Fruit fly (Drosophila melanogaster) whole organism, embryonic: ENCODE data around the gene peng.
A peak's percentile ranks its signal among the peaks of the same experiment; 100 is the strongest.

Source experiments
- CG10274 ChIP-seq: fragments of 200-800 bp; sonication (Bioruptor generic); optimal IDR thresholded peaks from 3 replicates; lab custom pipeline; 2017; ENCODE audit warnings: missing biosample characterization, mild to moderate bottlenecking, missing genetic modification characterization
- CG10959 ChIP-seq: fragments of 200-800 bp; sonication (Bioruptor generic); IDR thresholded peaks from 2 replicates; pipeline ENCODE4 v1.3.6; 2022; ENCODE audit warnings: missing biosample characterization, missing genetic modification characterization
- CG11456 ChIP-seq: fragments of 200-800 bp; sonication (Bioruptor generic); IDR thresholded peaks from 3 replicates; pipeline ENCODE4 v1.3.6; 2022; ENCODE audit warnings: missing biosample characterization, missing genetic modification characterization
- CG12659 ChIP-seq: fragments of 200-800 bp; sonication (Bioruptor generic); optimal IDR thresholded peaks from 3 replicates; lab custom pipeline; 2017; ENCODE audit warnings: mild to moderate bottlenecking, missing biosample characterization, missing genetic modification reagents, missing genetic modification characterization
- CG14014 ChIP-seq: fragments of 200-800 bp; sonication (Bioruptor generic); IDR thresholded peaks from 2 replicates; pipeline ENCODE4 v1.3.6; 2022; ENCODE audit warnings: missing biosample characterization, missing genetic modification characterization
- CG14667 ChIP-seq: fragments of 200-800 bp; sonication (Bioruptor generic); IDR thresholded peaks from 2 replicates; pipeline ENCODE4 v1.3.6; 2022; ENCODE audit warnings: missing biosample characterization, missing genetic modification characterization
- CG14965 ChIP-seq: fragments of 200-800 bp; sonication (Bioruptor generic); optimal IDR thresholded peaks from 2 replicates; lab custom pipeline; 2016; ENCODE audit warnings: missing biosample characterization, missing genetic modification characterization, borderline replicate concordance
- CG15601 ChIP-seq: fragments of 200-800 bp; sonication (Bioruptor generic); optimal IDR thresholded peaks from 3 replicates; lab custom pipeline; 2019; ENCODE audit warnings: missing biosample characterization, mild to moderate bottlenecking, missing genetic modification characterization, moderate library complexity
- CG1792 ChIP-seq: fragments of 200-800 bp; sonication (Bioruptor generic); optimal IDR thresholded peaks from 2 replicates; lab custom pipeline; 2016; ENCODE audit warnings: missing biosample characterization, missing genetic modification characterization
- CG18764 ChIP-seq: fragments of 200-800 bp; sonication (Bioruptor generic); optimal IDR thresholded peaks from 3 replicates; lab custom pipeline; 2016; ENCODE audit warnings: missing biosample characterization, missing genetic modification characterization
- CG30020 ChIP-seq: fragments of 200-800 bp; optimal IDR thresholded peaks from 2 replicates; lab custom pipeline; 2019; ENCODE audit warnings: missing biosample characterization, mild to moderate bottlenecking, missing genetic modification characterization, moderate library complexity
- CG4707 ChIP-seq: fragments of 200-800 bp; sonication (Bioruptor generic); optimal IDR thresholded peaks from 2 replicates; lab custom pipeline; 2018; ENCODE audit warnings: missing biosample characterization, mild to moderate bottlenecking, missing genetic modification characterization, moderate library complexity
- CG6683 ChIP-seq: fragments of 200-800 bp; sonication (Bioruptor generic); optimal IDR thresholded peaks from 2 replicates; lab custom pipeline; 2017; ENCODE audit warnings: missing biosample characterization, mild to moderate bottlenecking, missing genetic modification characterization, missing genetic modification reagents
- CG7786 ChIP-seq: fragments of 200-800 bp; sonication (Bioruptor generic); optimal IDR thresholded peaks from 2 replicates; lab custom pipeline; 2016; ENCODE audit warnings: missing biosample characterization, missing genetic modification characterization
- CG7839 ChIP-seq: fragments of 200-800 bp; sonication (Bioruptor generic); optimal IDR thresholded peaks from 3 replicates; lab custom pipeline; 2018; ENCODE audit warnings: missing biosample characterization, mild to moderate bottlenecking, missing genetic modification characterization, moderate library complexity
- CG8388 ChIP-seq: fragments of 200-800 bp; sonication (Bioruptor generic); optimal IDR thresholded peaks from 2 replicates; lab custom pipeline; 2019; ENCODE audit warnings: missing biosample characterization, mild to moderate bottlenecking, missing genetic modification characterization, moderate library complexity
- CG8765 ChIP-seq: fragments of 200-800 bp; sonication (Bioruptor generic); IDR thresholded peaks from 2 replicates; pipeline ENCODE4 v1.3.6; 2022; ENCODE audit warnings: missing biosample characterization, missing genetic modification characterization
- CG8924 ChIP-seq: fragments of 200-800 bp; optimal IDR thresholded peaks from 3 replicates; lab custom pipeline; 2019; ENCODE audit warnings: missing biosample characterization, mild to moderate bottlenecking, missing genetic modification characterization, moderate library complexity
- CkIIα-i1 ChIP-seq: fragments of 200-800 bp; sonication (Bioruptor generic); IDR thresholded peaks from 2 replicates; pipeline ENCODE4 v1.3.6; 2022; ENCODE audit warnings: missing biosample characterization, missing genetic modification characterization
- Dfd ChIP-seq, 2 experiments: fragments of >200 bp; optimal IDR thresholded peaks; 2 replicates each; lab custom pipeline; 2017; ENCODE audit warnings: missing biosample characterization in 2 of 2, missing genetic modification characterization in 2 of 2
- Dp ChIP-seq: fragments of 200-800 bp; sonication (Bioruptor generic); optimal IDR thresholded peaks from 2 replicates; lab custom pipeline; 2018; ENCODE audit warnings: missing biosample characterization, mild to moderate bottlenecking, missing genetic modification characterization, moderate library complexity
- Dref ChIP-seq: fragments of 200-800 bp; sonication (Bioruptor generic); IDR thresholded peaks from 2 replicates; pipeline ENCODE4 v1.3.6; 2022; ENCODE audit warnings: missing biosample characterization, missing genetic modification characterization
- Max ChIP-seq: fragments of 200-800 bp; sonication (Bioruptor generic); optimal IDR thresholded peaks from 2 replicates; lab custom pipeline; 2016; ENCODE audit warnings: missing biosample characterization, mild to moderate bottlenecking, missing genetic modification characterization
- Neu2 ChIP-seq: fragments of 200-800 bp; sonication (Bioruptor generic); optimal IDR thresholded peaks from 3 replicates; lab custom pipeline; 2016; ENCODE audit warnings: missing biosample characterization, missing genetic modification characterization, borderline replicate concordance
- Pdp1 ChIP-seq, 2 experiments: fragments of 200-800 bp; sonication (Bioruptor generic); optimal IDR thresholded peaks; 3 replicates each; lab custom pipeline; 2016; ENCODE audit warnings: missing biosample characterization in 2 of 2, missing genetic modification characterization in 2 of 2, mild to moderate bottlenecking in 1 of 2, moderate library complexity in 1 of 2
- Sox102F ChIP-seq: fragments of 200-800 bp; sonication (Bioruptor generic); optimal IDR thresholded peaks from 2 replicates; lab custom pipeline; 2018; ENCODE audit warnings: missing biosample characterization, mild to moderate bottlenecking, missing genetic modification characterization, moderate library complexity
- Spps ChIP-seq: fragments of 200-800 bp; sonication (Bioruptor generic); optimal IDR thresholded peaks from 2 replicates; lab custom pipeline; 2018; ENCODE audit warnings: missing biosample characterization, mild to moderate bottlenecking, missing genetic modification characterization
- Xbp1 ChIP-seq: fragments of 200-800 bp; sonication (Bioruptor generic); optimal IDR thresholded peaks from 3 replicates; lab custom pipeline; 2016; ENCODE audit warnings: missing biosample characterization, mild to moderate bottlenecking, missing genetic modification characterization
- abd-A ChIP-seq: fragments of 200-800 bp; sonication (Bioruptor generic); optimal IDR thresholded peaks from 3 replicates; lab custom pipeline; 2019; ENCODE audit warnings: missing biosample characterization, mild to moderate bottlenecking, missing genetic modification characterization, moderate library complexity
- ara ChIP-seq: fragments of 200-800 bp; sonication (Bioruptor generic); IDR thresholded peaks from 2 replicates; pipeline ENCODE4 v1.3.6; 2022; ENCODE audit warnings: missing biosample characterization, missing genetic modification characterization
- ato ChIP-seq: fragments of 200-800 bp; sonication (Bioruptor generic); IDR thresholded peaks from 2 replicates; pipeline ENCODE4 v1.3.6; 2022; ENCODE audit warnings: missing biosample characterization, missing genetic modification characterization; ENCODE audit not compliant: partially characterized antibody
- btn ChIP-seq: fragments of 200-800 bp; sonication (Bioruptor generic); optimal IDR thresholded peaks from 2 replicates; lab custom pipeline; 2016; ENCODE audit warnings: missing biosample characterization, missing genetic modification characterization
- dati ChIP-seq: fragments of 200-800 bp; sonication (Bioruptor generic); IDR thresholded peaks from 2 replicates; pipeline ENCODE4 v1.3.6; 2022; ENCODE audit warnings: missing biosample characterization, missing genetic modification characterization
- eve ChIP-seq, 2 experiments: fragments of >200 bp; optimal IDR thresholded peaks; 2 replicates each; lab custom pipeline; 2017; ENCODE audit warnings: missing biosample characterization in 2 of 2, missing genetic modification characterization in 2 of 2
- ewg ChIP-seq: fragments of 200-800 bp; sonication (Bioruptor generic); optimal IDR thresholded peaks from 3 replicates; lab custom pipeline; 2017; ENCODE audit warnings: mild to moderate bottlenecking, missing biosample characterization, missing genetic modification reagents, missing genetic modification characterization
- hkb ChIP-seq, 2 experiments: fragments of 200-800 bp in 1 of 2; fragments of >200 bp in 1 of 2; sonication (Bioruptor generic) in 1 of 2; IDR thresholded peaks in 1 of 2; optimal IDR thresholded peaks in 1 of 2; 2 replicates each; pipeline versions ENCODE4 v1.3.6 to Lab custom; 2017 to 2022; ENCODE audit warnings: missing biosample characterization in 1 of 2, missing genetic modification characterization in 1 of 2
- hth ChIP-seq: fragments of >200 bp; optimal IDR thresholded peaks from 2 replicates; lab custom pipeline; 2017; ENCODE audit warnings: inconsistent platforms
- jumu ChIP-seq: fragments of 200-800 bp; sonication (Bioruptor generic); optimal IDR thresholded peaks from 3 replicates; lab custom pipeline; 2016; ENCODE audit warnings: missing biosample characterization, missing genetic modification characterization
- kah ChIP-seq: fragments of 200-800 bp; sonication (Bioruptor generic); optimal IDR thresholded peaks from 2 replicates; lab custom pipeline; 2018; ENCODE audit warnings: missing biosample characterization, mild to moderate bottlenecking, missing genetic modification characterization
- kay ChIP-seq: fragments of 200-800 bp; sonication (Bioruptor generic); optimal IDR thresholded peaks from 2 replicates; lab custom pipeline; 2016; ENCODE audit warnings: missing biosample characterization, missing genetic modification characterization
- lola ChIP-seq, 3 experiments: fragments of >200 bp in 2 of 3; fragments of 200-800 bp in 1 of 3; sonication (Bioruptor generic) in 1 of 3; optimal IDR thresholded peaks; 2 replicates each; lab custom pipeline; 2017 to 2019; ENCODE audit warnings: missing biosample characterization in 3 of 3, missing genetic modification characterization in 3 of 3, mild to moderate bottlenecking in 1 of 3, moderate library complexity in 1 of 3
- nom ChIP-seq: fragments of 200-800 bp; sonication (Bioruptor generic); optimal IDR thresholded peaks from 2 replicates; lab custom pipeline; 2017; ENCODE audit warnings: missing biosample characterization, missing genetic modification characterization, mild to moderate bottlenecking, moderate library complexity, missing genetic modification reagents
- pb ChIP-seq: fragments of 200-800 bp; sonication (Bioruptor generic); optimal IDR thresholded peaks from 3 replicates; lab custom pipeline; 2016; ENCODE audit warnings: missing biosample characterization, missing genetic modification characterization
- sc ChIP-seq, 3 experiments: fragments of >200 bp in 2 of 3; fragments of 200-800 bp in 1 of 3; sonication (Bioruptor generic) in 1 of 3; optimal IDR thresholded peaks; 2 replicates in 2 of 3; 3 replicates in 1 of 3; lab custom pipeline; 2017; ENCODE audit warnings: mild to moderate bottlenecking in 1 of 3, missing biosample characterization in 1 of 3, missing genetic modification characterization in 1 of 3, missing genetic modification reagents in 1 of 3
- sd ChIP-seq: fragments of 200-800 bp; sonication (Bioruptor generic); optimal IDR thresholded peaks from 3 replicates; lab custom pipeline; 2018; ENCODE audit warnings: missing biosample characterization, mild to moderate bottlenecking, missing genetic modification characterization, moderate library complexity
- stwl ChIP-seq: fragments of 200-800 bp; sonication (Bioruptor generic); optimal IDR thresholded peaks from 3 replicates; lab custom pipeline; 2018; ENCODE audit warnings: missing biosample characterization, mild to moderate bottlenecking, missing genetic modification characterization, moderate library complexity
- toy ChIP-seq: fragments of 200-800 bp; sonication (Bioruptor generic); IDR thresholded peaks from 2 replicates; pipeline ENCODE4 v1.3.6; 2022; ENCODE audit warnings: missing biosample characterization, missing genetic modification characterization

The peng gene

dm6 chrX:21367363-21368072, 17.9 kb upstream of the peng start (continued):
- TF ChIP-seq CG12659 (peak; percentile 99), CG10959 (GFP tag; lab: Robert Waterston, UW) (peak; percentile 86), Pdp1 (GFP tag; optimal IDR thresholded peaks at IDR 0.05; lab: Kevin White, UChicago) (peak; percentile 93 to 98), CG6683 (peak; percentile 96), CG7786 (GFP tag; lab: Kevin White, UChicago) (peak; percentile 96), CkIIα-i1 (peak; percentile 78), CG4707 (GFP tag; lab: Kevin White, UChicago) (peak; percentile 99), kay (GFP tag; lab: Kevin White, UChicago) (peak; percentile 94), Max (GFP tag; lab: Kevin White, UChicago) (peak; percentile 97), ato (no peak), CG7839 (peak; percentile 99), dati (GFP tag; lab: Robert Waterston, UW) (peak; percentile 82), ewg (GFP tag; lab: Kevin White, UChicago) (peak; percentile 95), hth (no peak), Xbp1 (peak; percentile 97), toy (GFP tag; lab: Robert Waterston, UW) (peak; percentile 90), eve (GFP tag; optimal IDR thresholded peaks at IDR 0.05; lab: Kevin White, UChicago) (peak in 1 of 2 experiments; percentile 98), Sox102F (GFP tag; lab: Kevin White, UChicago) (peak; percentile 98), btn (peak; percentile 86), jumu (GFP tag; lab: Kevin White, UChicago) (peak; percentile 93), CG18764 (GFP tag; lab: Kevin White, UChicago) (peak; percentile 93), ara (GFP tag; lab: Robert Waterston, UW) (peak; percentile 94), CG8924 (tag; lab: Kevin White, UChicago) (peak; percentile 98), CG10274 (GFP tag; lab: Kevin White, UChicago) (peak; percentile 93), hkb (optimal IDR thresholded peaks at IDR 0.05; lab: Kevin White, UChicago) (no peak), hkb (GFP tag; IDR thresholded peaks at IDR 0.05; lab: Robert Waterston, UW) (peak; percentile 98), nom (peak; percentile 97), Dref (GFP tag; lab: Robert Waterston, UW) (0 out of 2 replicates have a peak, but pooled peaks have one; percentile 31), Dfd (GFP tag; optimal IDR thresholded peaks at IDR 0.05; lab: Kevin White, UChicago) (no peak), lola (GFP tag; optimal IDR thresholded peaks at IDR 0.05; lab: Kevin White, UChicago) (peak in 1 of 3 experiments; percentile 95), CG14965 (GFP tag; lab: Kevin White, UChicago) (peak; percentile 59), pb (GFP tag; lab: Kevin White, UChicago) (peak; percentile 95), CG14014 (GFP tag; lab: Robert Waterston, UW) (peak; percentile 97), CG11456 (GFP tag; lab: Robert Waterston, UW) (peak; percentile 96), CG8388 (GFP tag; lab: Kevin White, UChicago) (peak; percentile 96), CG30020 (tag; lab: Kevin White, UChicago) (peak; percentile 81), kah (GFP tag; lab: Kevin White, UChicago) (peak; percentile 95), Neu2 (peak; percentile 72), CG15601 (peak; percentile 96), CG1792 (GFP tag; lab: Kevin White, UChicago) (peak; percentile 89), CG14667 (GFP tag; lab: Robert Waterston, UW) (peak; percentile 92), CG8765 (peak; percentile 92), abd-A (peak; percentile 96), stwl (tag; lab: Kevin White, UChicago) (peak; percentile 4), Dp (GFP tag; lab: Kevin White, UChicago) (peak; percentile 32), sd (tag; lab: Kevin White, UChicago) (peak; percentile 90), Spps (tag; lab: Kevin White, UChicago) (peak; percentile 90), sc (optimal IDR thresholded peaks at IDR 0.05; lab: Kevin White, UChicago) (no peak), sc (GFP tag; optimal IDR thresholded peaks at IDR 0.05; lab: Kevin White, UChicago) (peak; percentile 95)
